Worm (Caenorhabditis elegans) whole organism, L4 larva: ENCODE results near the gene msi-1.

Source experiments
- D1046.2 ChIP-seq: fragments of 200-800 bp; sonication (Bioruptor generic); IDR thresholded peaks from 2 replicates; pipeline ENCODE4 v1.3.6; 2022; ENCODE audit warnings: missing genetic modification characterization, missing compliant biosample characterization
- F44E2.7 ChIP-seq: fragments of 200-800 bp; sonication (Bioruptor generic); IDR thresholded peaks from 2 replicates; pipeline ENCODE4 v2.1.2; 2022; ENCODE audit warnings: missing genetic modification characterization, missing compliant biosample characterization
- F49E8.2 ChIP-seq: sonication (generic microtip); optimal IDR thresholded peaks from 2 replicates; lab custom pipeline; 2016; ENCODE audit warnings: missing compliant biosample characterization, mild to moderate bottlenecking, missing genetic modification characterization, borderline replicate concordance
- Y5F2A.4 ChIP-seq: fragments of 200-800 bp; sonication (Bioruptor generic); optimal IDR thresholded peaks from 2 replicates; lab custom pipeline; 2018; ENCODE audit warnings: mild to moderate bottlenecking, missing genetic modification characterization, missing compliant biosample characterization
- ZK337.2 ChIP-seq: fragments of 200-800 bp; sonication (Bioruptor generic); IDR thresholded peaks from 2 replicates; pipeline ENCODE4 v1.3.6; 2022; ENCODE audit warnings: missing genetic modification reagents, missing genetic modification characterization, missing compliant biosample characterization
- ZK546.5 ChIP-seq, 2 experiments: sonication (generic microtip); optimal IDR thresholded peaks; 2 replicates each; lab custom pipeline; 2017; ENCODE audit warnings: missing biosample characterization in 2 of 2, missing genetic modification characterization in 2 of 2
- aha-1 ChIP-seq: fragments of 150-350 bp; peaks from one replicate; lab custom pipeline; 2014; ENCODE audit warnings: missing biosample characterization, missing genetic modification characterization
- ceh-20 ChIP-seq: fragments of 200-800 bp; sonication (Bioruptor generic); IDR thresholded peaks from 2 replicates; pipeline ENCODE4 v1.3.6; 2022; ENCODE audit warnings: missing genetic modification reagents, missing genetic modification characterization, missing compliant biosample characterization
- ceh-28 ChIP-seq: fragments of 150-350 bp; optimal IDR thresholded peaks from 2 replicates; lab custom pipeline; 2014; ENCODE audit warnings: missing biosample characterization, missing genetic modification reagents, missing genetic modification characterization
- ceh-32 ChIP-seq: sonication (generic microtip); optimal IDR thresholded peaks from 2 replicates; lab custom pipeline; 2016; ENCODE audit warnings: mild to moderate bottlenecking, missing genetic modification characterization, missing compliant biosample characterization; ENCODE audit not compliant: poor library complexity
- ceh-62 ChIP-seq: sonication (generic microtip); optimal IDR thresholded peaks from 2 replicates; lab custom pipeline; 2017; ENCODE audit warnings: missing biosample characterization, missing genetic modification characterization
- ces-1 ChIP-seq: fragments of 150-350 bp; sonication (generic microtip); optimal IDR thresholded peaks from 4 replicates; lab custom pipeline; 2014; ENCODE audit warnings: missing biosample characterization, missing genetic modification reagents, missing genetic modification characterization
- ctbp-1 ChIP-seq: fragments of 200-800 bp; sonication (Bioruptor generic); IDR thresholded peaks from 2 replicates; pipeline ENCODE4 v1.3.6; 2022; ENCODE audit warnings: missing genetic modification reagents, missing genetic modification characterization, missing compliant biosample characterization
- daf-12 ChIP-seq: fragments of 150-350 bp; optimal IDR thresholded peaks from 2 replicates; lab custom pipeline; 2014; ENCODE audit warnings: missing biosample characterization, missing genetic modification reagents, missing genetic modification characterization
- daf-16 ChIP-seq, 3 experiments: sonication (generic microtip); optimal IDR thresholded peaks; 2 replicates each; lab custom pipeline; 2016 to 2017; ENCODE audit warnings: missing genetic modification characterization in 3 of 3, missing genetic modification reagents in 3 of 3, mild to moderate bottlenecking in 2 of 3, missing compliant biosample characterization in 2 of 3, missing biosample characterization in 1 of 3, moderate library complexity in 1 of 3
- daf-19 ChIP-seq: fragments of 200-800 bp; sonication (Bioruptor generic); conservative IDR thresholded peaks from 2 replicates; pipeline ENCODE4 v1.3.6; 2022; ENCODE audit warnings: missing genetic modification characterization, missing compliant biosample characterization
- dpl-1 ChIP-seq: fragments of 150-350 bp; optimal IDR thresholded peaks from 2 replicates; lab custom pipeline; 2014; ENCODE audit warnings: missing biosample characterization, missing genetic modification reagents, missing genetic modification characterization
- egl-43 ChIP-seq: fragments of 200-800 bp; sonication (Bioruptor generic); IDR thresholded peaks from 2 replicates; pipeline ENCODE4 v1.3.6; 2022; ENCODE audit warnings: missing genetic modification reagents, missing genetic modification characterization, missing compliant biosample characterization
- gei-8 ChIP-seq: fragments of 200-800 bp; sonication (Bioruptor generic); optimal IDR thresholded peaks from 2 replicates; lab custom pipeline; 2018; ENCODE audit warnings: mild to moderate bottlenecking, missing genetic modification characterization, missing compliant biosample characterization
- hlh-30 ChIP-seq: sonication (generic microtip); optimal IDR thresholded peaks from 2 replicates; lab custom pipeline; 2017; ENCODE audit warnings: antibody characterized with exemption, mild to moderate bottlenecking, missing genetic modification characterization, missing compliant biosample characterization; ENCODE audit not compliant: insufficient read depth
- jun-1 ChIP-seq: fragments of 150-350 bp; optimal IDR thresholded peaks from 2 replicates; lab custom pipeline; 2014; ENCODE audit warnings: missing biosample characterization, missing genetic modification reagents, missing genetic modification characterization
- lim-7 ChIP-seq: fragments of 200-800 bp; sonication (Bioruptor generic); IDR thresholded peaks from 2 replicates; pipeline ENCODE4 v1.3.6; 2022; ENCODE audit warnings: missing genetic modification characterization, missing compliant biosample characterization
- lin-1 ChIP-seq: fragments of 200-800 bp; sonication (Bioruptor generic); IDR thresholded peaks from 2 replicates; pipeline ENCODE4 v1.3.6; 2022; ENCODE audit warnings: missing genetic modification reagents, missing genetic modification characterization, missing compliant biosample characterization
- lin-13 ChIP-seq: fragments of 150-350 bp; optimal IDR thresholded peaks from 2 replicates; lab custom pipeline; 2014; ENCODE audit warnings: missing biosample characterization, missing genetic modification reagents, missing genetic modification characterization
- lin-29 ChIP-seq: fragments of 200-800 bp; sonication (Bioruptor generic); IDR thresholded peaks from 2 replicates; pipeline ENCODE4 v1.3.6; 2022; ENCODE audit warnings: missing genetic modification reagents, missing genetic modification characterization, missing compliant biosample characterization
- lir-3 ChIP-seq: sonication (generic microtip); optimal IDR thresholded peaks from 2 replicates; lab custom pipeline; 2016; ENCODE audit warnings: mild to moderate bottlenecking, missing genetic modification characterization, missing compliant biosample characterization
- lsy-2 ChIP-seq, 2 experiments: fragments of 150-350 bp in 1 of 2; sonication (generic microtip) in 1 of 2; optimal IDR thresholded peaks; 2 replicates each; lab custom pipeline; 2014 to 2017; ENCODE audit warnings: missing biosample characterization in 2 of 2, missing genetic modification characterization in 2 of 2
- madf-5 ChIP-seq, 2 experiments: fragments of 200-800 bp; sonication (Bioruptor generic); IDR thresholded peaks; 2 replicates each; pipeline ENCODE4 v1.3.6; 2022; ENCODE audit warnings: missing compliant biosample characterization in 2 of 2, missing genetic modification characterization in 2 of 2
- madf-9 ChIP-seq: fragments of 200-800 bp; sonication (Bioruptor generic); conservative IDR thresholded peaks from 2 replicates; pipeline ENCODE4 v1.3.6; 2022; ENCODE audit warnings: missing genetic modification reagents, missing genetic modification characterization, missing compliant biosample characterization
- mep-1 ChIP-seq: fragments of 150-350 bp; sonication (generic microtip); optimal IDR thresholded peaks from 3 replicates; lab custom pipeline; 2014; ENCODE audit warnings: missing biosample characterization, missing genetic modification characterization
- nhr-10 ChIP-seq: fragments of 150-350 bp; optimal IDR thresholded peaks from 2 replicates; lab custom pipeline; 2014; ENCODE audit warnings: missing biosample characterization, missing genetic modification characterization
- nhr-11 ChIP-seq: fragments of 150-350 bp; optimal IDR thresholded peaks from 2 replicates; lab custom pipeline; 2014; ENCODE audit warnings: missing biosample characterization, missing genetic modification characterization
- nhr-237 ChIP-seq: sonication (generic microtip); optimal IDR thresholded peaks from 2 replicates; lab custom pipeline; 2017; ENCODE audit warnings: missing biosample characterization, missing genetic modification characterization
- nhr-28 ChIP-seq: fragments of 150-350 bp; optimal IDR thresholded peaks from 2 replicates; lab custom pipeline; 2014; ENCODE audit warnings: missing biosample characterization, missing genetic modification characterization
- saeg-2 ChIP-seq: fragments of 200-800 bp; sonication (Bioruptor generic); IDR thresholded peaks from 2 replicates; pipeline ENCODE4 v1.3.6; 2022; ENCODE audit warnings: missing genetic modification reagents, missing genetic modification characterization, missing compliant biosample characterization
- skn-1 ChIP-seq: fragments of 150-350 bp; optimal IDR thresholded peaks from 2 replicates; lab custom pipeline; 2014; ENCODE audit warnings: missing biosample characterization, missing genetic modification characterization
- snpc-1.2 ChIP-seq: fragments of 200-800 bp; sonication (Bioruptor generic); IDR thresholded peaks from 2 replicates; pipeline ENCODE4 v1.3.6; 2022; ENCODE audit warnings: missing genetic modification reagents, missing genetic modification characterization, missing compliant biosample characterization
- snpc-4 ChIP-seq: fragments of 150-350 bp; optimal IDR thresholded peaks from 2 replicates; lab custom pipeline; 2014; ENCODE audit warnings: missing biosample characterization, missing genetic modification characterization
- tra-1 ChIP-seq: fragments of 200-800 bp; sonication (Bioruptor generic); IDR thresholded peaks from 2 replicates; pipeline ENCODE4 v1.3.6; 2022; ENCODE audit warnings: missing genetic modification reagents, missing genetic modification characterization, missing compliant biosample characterization
- unc-130 ChIP-seq: sonication (generic microtip); optimal IDR thresholded peaks from 2 replicates; lab custom pipeline; 2016; ENCODE audit warnings: missing genetic modification reagents, missing genetic modification characterization, missing compliant biosample characterization
- unc-39 ChIP-seq: sonication (generic microtip); optimal IDR thresholded peaks from 2 replicates; lab custom pipeline; 2017; ENCODE audit warnings: missing biosample characterization, missing genetic modification characterization
- unc-62 ChIP-seq, 3 experiments: fragments of 150-350 bp in 1 of 3; sonication (generic microtip); optimal IDR thresholded peaks in 2 of 3; peaks in 1 of 3; 1 replicate in 1 of 3; 2 replicates in 2 of 3; lab custom pipeline; 2014 to 2017; ENCODE audit warnings: missing biosample characterization in 3 of 3, missing genetic modification characterization in 3 of 3, missing genetic modification reagents in 3 of 3, missing genotype in 1 of 3
- vab-7 ChIP-seq: fragments of 200-800 bp; sonication (Bioruptor generic); IDR thresholded peaks from 2 replicates; pipeline ENCODE4 v1.3.6; 2022; ENCODE audit warnings: missing genetic modification reagents, missing genetic modification characterization, missing compliant biosample characterization
- zip-11 ChIP-seq: fragments of 200-800 bp; sonication (Bioruptor generic); IDR thresholded peaks from 2 replicates; pipeline ENCODE4 v1.3.6; 2022; ENCODE audit warnings: missing genetic modification characterization, missing compliant biosample characterization

msi-1 gene

DNA sequence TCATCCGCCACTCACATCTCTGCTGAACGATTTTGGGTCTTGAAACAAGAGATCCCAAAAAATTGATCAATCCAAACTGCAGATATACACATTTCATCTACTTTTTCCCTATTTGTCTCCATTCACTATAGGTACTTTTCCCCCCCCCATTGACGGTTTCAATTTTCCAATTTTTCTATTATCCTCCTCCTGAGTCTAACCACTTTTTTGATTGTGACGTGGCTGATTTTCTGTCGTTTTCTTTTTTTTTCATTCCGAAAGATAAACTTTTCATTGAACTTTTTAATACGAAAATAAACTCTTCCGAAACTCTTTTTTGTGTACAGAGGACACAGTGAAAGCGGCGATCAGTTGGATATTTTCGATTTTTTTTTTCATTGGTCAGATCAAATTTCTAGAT lies 18.3 kb downstream of the msi-1 start:
- TF ChIP-seq aha-1 (tag; lab: Kevin White, UChicago) (peak; percentile 60), madf-9 (GFP tag; lab: Robert Waterston, UW) (no peak)
- TF ChIP-seq, all 104 proteins: peak for 1

DNA sequence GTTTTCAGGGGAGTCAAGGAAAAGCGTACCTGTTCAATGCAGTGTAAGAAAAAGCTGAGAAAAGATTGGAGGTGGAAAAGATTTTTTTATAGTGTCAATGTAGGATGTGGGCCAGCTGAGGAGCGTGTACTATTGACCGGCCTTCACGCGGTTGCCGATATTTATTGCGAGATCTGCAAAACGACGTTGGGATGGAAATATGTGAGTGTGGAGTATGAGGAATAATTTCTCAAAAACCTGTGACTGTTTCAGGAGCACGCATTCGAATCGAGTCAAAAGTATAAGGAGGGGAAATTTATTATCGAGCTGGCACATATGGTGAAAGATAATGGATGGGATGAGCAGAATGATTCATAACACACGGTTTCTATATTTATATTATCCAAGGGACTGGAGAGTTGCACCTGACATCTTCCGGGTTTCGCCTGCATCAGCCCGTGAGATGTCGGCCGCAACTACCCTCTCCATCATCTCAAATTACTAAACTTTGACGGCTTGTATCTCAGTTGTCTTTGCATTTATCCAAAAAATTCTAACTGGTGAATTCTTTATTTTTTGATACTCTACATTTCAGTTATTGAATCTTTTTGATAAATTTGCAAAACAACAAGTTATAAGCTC lies 19.0 kb downstream of the msi-1 start:
- TF ChIP-seq Y5F2A.4 (GFP tag; lab: Kevin White, UChicago), result no peak
- no peak for TF ChIP-seq daf-12
- TF ChIP-seq daf-19 (GFP tag; lab: Robert Waterston, UW), result 0 out of 2 replicates have a peak, but pooled peaks have one; percentile 62
- peak; percentile 1 for TF ChIP-seq snpc-4 (tag; lab: Kevin White, UChicago)
- no peak for TF ChIP-seq skn-1 (tag; lab: Kevin White, UChicago)
- no peak for TF ChIP-seq snpc-1.2 (GFP tag; lab: Robert Waterston, UW)
- 0 out of 2 replicates have a peak, but pooled peaks have one; percentile 53 for TF ChIP-seq egl-43
- TF ChIP-seq ZK546.5 (tag; optimal IDR thresholded peaks at IDR 0.05; lab: Kevin White, UChicago), result no peak
- TF ChIP-seq aha-1 (tag; lab: Kevin White, UChicago), result peak; percentile 18

DNA sequence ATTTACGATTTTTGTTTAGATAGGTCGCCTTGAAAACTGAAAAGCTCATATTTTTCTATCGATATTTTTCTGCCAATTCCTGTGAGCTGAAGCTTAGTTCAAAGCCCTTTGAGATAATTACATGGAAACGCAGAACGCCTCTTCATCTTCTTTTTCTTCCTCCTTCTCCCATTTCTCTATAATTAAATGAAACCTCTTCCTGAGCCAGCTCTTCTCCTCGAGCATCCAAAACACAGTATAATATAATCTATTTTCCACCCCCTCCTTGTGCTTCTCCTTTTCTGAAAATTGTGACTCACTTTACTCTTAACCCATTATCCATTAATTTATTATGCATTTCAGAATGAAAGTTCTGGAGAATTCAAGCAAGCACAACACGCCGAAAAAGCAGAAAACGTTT lies 19.9 kb downstream of the msi-1 start, which contains the start of gene F37A8.5:
Gene F37A8.5 (plus strand): TSS at position 332 of the 400 bp plus-strand sequence.
- peak; percentile 15 for TF ChIP-seq ces-1 (GFP tag; lab: Kevin White, UChicago)
- TF ChIP-seq F49E8.2, result no peak
- TF ChIP-seq lsy-2 (tag; optimal IDR thresholded peaks at IDR 0.05; lab: Kevin White, UChicago), result peak in 1 of 2 experiments; percentile 10
- TF ChIP-seq madf-5 (GFP tag; IDR thresholded peaks at IDR 0.05; lab: Robert Waterston, UW), result no peak

DNA sequence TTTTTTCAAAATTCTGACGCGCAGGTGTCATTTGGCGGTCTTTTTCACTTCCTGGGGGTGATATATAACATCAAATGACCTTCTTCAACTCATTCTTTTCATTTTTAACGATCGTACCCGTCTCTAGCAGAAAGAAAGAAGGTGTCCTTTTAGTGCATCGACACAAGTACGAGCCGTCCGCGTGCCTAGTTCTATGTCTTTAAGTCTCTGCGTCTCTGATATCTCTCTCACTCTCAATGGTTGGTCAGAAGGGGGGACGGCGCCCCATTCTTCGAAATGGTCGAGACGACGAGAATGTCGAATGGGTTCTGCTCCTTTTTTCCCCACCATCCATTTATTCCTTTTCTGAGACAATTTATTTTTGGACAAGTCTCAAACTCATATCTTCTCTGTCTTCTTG lies 20.5 kb downstream of the msi-1 start:
- no peak for TF ChIP-seq jun-1 (tag; lab: Kevin White, UChicago)
- TF ChIP-seq D1046.2 (GFP tag; lab: Robert Waterston, UW), result no peak
- no peak for TF ChIP-seq ceh-62 (tag; lab: Kevin White, UChicago)
- no peak for TF ChIP-seq daf-19 (GFP tag; lab: Robert Waterston, UW)
- no peak for TF ChIP-seq lin-29 (GFP tag; lab: Robert Waterston, UW)
- TF ChIP-seq nhr-237, result no peak
- TF ChIP-seq zip-11 (GFP tag; lab: Robert Waterston, UW), result no peak
- peak; percentile 84 for TF ChIP-seq hlh-30
- no peak for TF ChIP-seq tra-1 (GFP tag; lab: Robert Waterston, UW)
- TF ChIP-seq lin-1 (GFP tag; lab: Robert Waterston, UW), result no peak
- TF ChIP-seq lim-7, result no peak
- TF ChIP-seq ZK337.2 (GFP tag; lab: Robert Waterston, UW), result no peak
- TF ChIP-seq F44E2.7 (GFP tag; lab: Robert Waterston, UW), result no peak
- no peak for TF ChIP-seq unc-130 (GFP tag; lab: Kevin White, UChicago)
- TF ChIP-seq vab-7 (GFP tag; lab: Robert Waterston, UW), result no peak
- TF ChIP-seq saeg-2, result no peak
- TF ChIP-seq unc-62 (GFP tag; optimal IDR thresholded peaks at IDR 0.05 in 1 of 2; lab: Kevin White, UChicago), result peak in 1 of 2 experiments; percentile 57
- no peak for TF ChIP-seq unc-62 (tag; optimal IDR thresholded peaks at IDR 0.05; lab: Kevin White, UChicago)
- TF ChIP-seq ceh-20 (GFP tag; lab: Robert Waterston, UW), result no peak
- 0 out of 2 replicates have a peak, but pooled peaks have one; percentile 12 for TF ChIP-seq ctbp-1
- no peak for TF ChIP-seq lin-13 (GFP tag; lab: Kevin White, UChicago)
- no peak for TF ChIP-seq ceh-28
- no peak for TF ChIP-seq ceh-32
- TF ChIP-seq snpc-4 (tag; lab: Kevin White, UChicago), result no peak
- TF ChIP-seq lir-3 (tag; lab: Kevin White, UChicago), result no peak
- peak; percentile 69 for TF ChIP-seq mep-1 (tag; lab: Kevin White, UChicago)
- TF ChIP-seq nhr-11, result peak; percentile 49
- no peak for TF ChIP-seq nhr-10 (tag; lab: Kevin White, UChicago)
- no peak for TF ChIP-seq dpl-1
- no peak for TF ChIP-seq daf-16 (GFP tag; optimal IDR thresholded peaks at IDR 0.05; lab: Kevin White, UChicago)
- TF ChIP-seq daf-16 (tag; optimal IDR thresholded peaks at IDR 0.05; lab: Kevin White, UChicago), result no peak
- no peak for TF ChIP-seq Y5F2A.4 (GFP tag; lab: Kevin White, UChicago)
- TF ChIP-seq lsy-2 (tag; optimal IDR thresholded peaks at IDR 0.05; lab: Kevin White, UChicago), result peak in 1 of 2 experiments; percentile 69
- TF ChIP-seq unc-39 (tag; lab: Kevin White, UChicago), result no peak
- TF ChIP-seq gei-8 (GFP tag; lab: Kevin White, UChicago), result no peak
- no peak for TF ChIP-seq nhr-28 (tag; lab: Kevin White, UChicago)
